Worm (Caenorhabditis elegans) whole organism, late embryonic: ENCODE measurements around the gene rps-5.

Source experiments
- C08G9.2 ChIP-seq: sonication (generic microtip); optimal IDR thresholded peaks from 2 replicates; lab custom pipeline; 2016; ENCODE audit warnings: mild to moderate bottlenecking, missing genetic modification characterization, moderate library complexity, missing compliant biosample characterization
- C38D4.7 ChIP-seq: fragments of 200-800 bp; sonication (Bioruptor generic); optimal IDR thresholded peaks from 2 replicates; lab custom pipeline; 2018; ENCODE audit warnings: mild to moderate bottlenecking, missing genetic modification characterization, moderate library complexity, missing compliant biosample characterization
- F13H6.1 ChIP-seq: sonication (generic microtip); optimal IDR thresholded peaks from 2 replicates; lab custom pipeline; 2016; ENCODE audit warnings: missing genetic modification characterization, missing compliant biosample characterization
- K02D7.2 ChIP-seq: sonication (generic microtip); optimal IDR thresholded peaks from 2 replicates; lab custom pipeline; 2017; ENCODE audit warnings: mild to moderate bottlenecking, missing genetic modification characterization, missing compliant biosample characterization
- Y22D7AL.16 ChIP-seq: sonication (generic microtip); optimal IDR thresholded peaks from 2 replicates; lab custom pipeline; 2016; ENCODE audit warnings: missing genetic modification characterization, missing compliant biosample characterization
- ceh-14 ChIP-seq: sonication (generic microtip); optimal IDR thresholded peaks from 2 replicates; lab custom pipeline; 2016; ENCODE audit warnings: missing genotype, missing genetic modification characterization, missing compliant biosample characterization
- ceh-18 ChIP-seq: sonication (generic microtip); optimal IDR thresholded peaks from 2 replicates; lab custom pipeline; 2016; ENCODE audit warnings: missing genetic modification characterization, missing compliant biosample characterization
- ceh-19 ChIP-seq: fragments of 200-800 bp; sonication (Bioruptor generic); optimal IDR thresholded peaks from 2 replicates; lab custom pipeline; 2018; ENCODE audit warnings: mild to moderate bottlenecking, missing genetic modification characterization, missing compliant biosample characterization
- ceh-2 ChIP-seq: sonication (generic microtip); optimal IDR thresholded peaks from 2 replicates; lab custom pipeline; 2016; ENCODE audit warnings: missing genotype, missing genetic modification characterization, missing compliant biosample characterization
- ceh-22 ChIP-seq: sonication (generic microtip); optimal IDR thresholded peaks from 2 replicates; lab custom pipeline; 2017; ENCODE audit warnings: missing biosample characterization, missing genetic modification characterization
- ceh-30 ChIP-seq: fragments of 150-350 bp; optimal IDR thresholded peaks from 2 replicates; lab custom pipeline; 2014; ENCODE audit warnings: missing biosample characterization, missing genetic modification characterization
- ceh-31 ChIP-seq: sonication (generic microtip); optimal IDR thresholded peaks from 2 replicates; lab custom pipeline; 2016; ENCODE audit warnings: missing genetic modification characterization, missing compliant biosample characterization
- ceh-34 ChIP-seq: sonication (generic microtip); optimal IDR thresholded peaks from 2 replicates; lab custom pipeline; 2016; ENCODE audit warnings: mild to moderate bottlenecking, missing genetic modification characterization, missing compliant biosample characterization
- ceh-48 ChIP-seq: sonication (generic microtip); optimal IDR thresholded peaks from 2 replicates; lab custom pipeline; 2016; ENCODE audit warnings: missing genetic modification characterization, inconsistent platforms, missing compliant biosample characterization
- dmd-4 ChIP-seq: sonication (generic microtip); optimal IDR thresholded peaks from 2 replicates; lab custom pipeline; 2016; ENCODE audit warnings: borderline replicate concordance, missing genetic modification characterization, missing compliant biosample characterization
- dve-1 ChIP-seq: sonication (generic microtip); optimal IDR thresholded peaks from 2 replicates; lab custom pipeline; 2017; ENCODE audit warnings: antibody characterized with exemption, mild to moderate bottlenecking, missing genetic modification characterization, missing compliant biosample characterization
- elt-2 ChIP-seq: sonication (generic microtip); optimal IDR thresholded peaks from 2 replicates; lab custom pipeline; 2016; ENCODE audit warnings: missing genetic modification reagents, missing genetic modification characterization, missing compliant biosample characterization
- ets-4 ChIP-seq: sonication (generic microtip); optimal IDR thresholded peaks from 2 replicates; lab custom pipeline; 2016; ENCODE audit warnings: missing genetic modification characterization, missing compliant biosample characterization
- eyg-1 ChIP-seq: sonication (generic microtip); optimal IDR thresholded peaks from 2 replicates; lab custom pipeline; 2016; ENCODE audit warnings: missing genotype, missing genetic modification characterization, missing compliant biosample characterization
- fax-1 ChIP-seq: sonication (generic microtip); optimal IDR thresholded peaks from 2 replicates; lab custom pipeline; 2016; ENCODE audit warnings: missing genotype, missing genetic modification characterization, missing compliant biosample characterization
- fkh-6 ChIP-seq: sonication (generic microtip); optimal IDR thresholded peaks from 2 replicates; lab custom pipeline; 2016; ENCODE audit warnings: missing genetic modification characterization, missing compliant biosample characterization
- gmeb-2 ChIP-seq: sonication (generic microtip); optimal IDR thresholded peaks from 2 replicates; lab custom pipeline; 2016; ENCODE audit warnings: missing genetic modification characterization, inconsistent platforms, missing compliant biosample characterization
- hlh-13 ChIP-seq: fragments of 200-800 bp; sonication (Bioruptor generic); optimal IDR thresholded peaks from 2 replicates; lab custom pipeline; 2018; ENCODE audit warnings: mild to moderate bottlenecking, missing genetic modification characterization, missing compliant biosample characterization
- hlh-30 ChIP-seq: sonication (generic microtip); optimal IDR thresholded peaks from 2 replicates; lab custom pipeline; 2017; ENCODE audit warnings: antibody characterized with exemption, missing genetic modification characterization, missing compliant biosample characterization; ENCODE audit not compliant: insufficient read depth
- hlh-6 ChIP-seq: sonication (generic microtip); optimal IDR thresholded peaks from 2 replicates; lab custom pipeline; 2016; ENCODE audit warnings: missing genotype, missing genetic modification characterization, missing compliant biosample characterization
- hlh-8 ChIP-seq: sonication (generic microtip); optimal IDR thresholded peaks from 2 replicates; lab custom pipeline; 2016; ENCODE audit warnings: missing genotype, missing genetic modification characterization, missing compliant biosample characterization
- lim-6 ChIP-seq: sonication (generic microtip); optimal IDR thresholded peaks from 2 replicates; lab custom pipeline; 2016; ENCODE audit warnings: missing genetic modification characterization, missing compliant biosample characterization
- madf-2 ChIP-seq: sonication (generic microtip); optimal IDR thresholded peaks from 2 replicates; lab custom pipeline; 2017; ENCODE audit warnings: missing genetic modification characterization, missing compliant biosample characterization
- mec-3 ChIP-seq: sonication (generic microtip); optimal IDR thresholded peaks from 2 replicates; lab custom pipeline; 2016; ENCODE audit warnings: borderline replicate concordance, missing genetic modification characterization, missing compliant biosample characterization
- nfya-1 ChIP-seq: sonication (generic microtip); optimal IDR thresholded peaks from 2 replicates; lab custom pipeline; 2017; ENCODE audit warnings: missing genetic modification characterization, mild to moderate bottlenecking, missing compliant biosample characterization, antibody characterized with exemption, moderate library complexity
- nhr-11 ChIP-seq: fragments of 150-350 bp; optimal IDR thresholded peaks from 2 replicates; lab custom pipeline; 2014; ENCODE audit warnings: missing biosample characterization, missing genetic modification characterization
- nhr-232 ChIP-seq: sonication (generic microtip); optimal IDR thresholded peaks from 2 replicates; lab custom pipeline; 2016; ENCODE audit warnings: missing genetic modification characterization, missing compliant biosample characterization
- odd-2 ChIP-seq: sonication (generic microtip); optimal IDR thresholded peaks from 2 replicates; lab custom pipeline; 2017; ENCODE audit warnings: antibody characterized with exemption, mild to moderate bottlenecking, missing genetic modification characterization, missing compliant biosample characterization
- pag-3 ChIP-seq: sonication (generic microtip); optimal IDR thresholded peaks from 2 replicates; lab custom pipeline; 2016; ENCODE audit warnings: missing compliant biosample characterization, missing genetic modification characterization, borderline replicate concordance
- pat-9 ChIP-seq: fragments of 200-800 bp; sonication (Bioruptor generic); optimal IDR thresholded peaks from 2 replicates; lab custom pipeline; 2018; ENCODE audit warnings: mild to moderate bottlenecking, missing genetic modification characterization, moderate library complexity, missing compliant biosample characterization
- pqm-1 ChIP-seq: sonication (generic microtip); optimal IDR thresholded peaks from 2 replicates; lab custom pipeline; 2016; ENCODE audit warnings: missing genetic modification characterization, missing compliant biosample characterization
- pros-1 ChIP-seq: fragments of 150-350 bp; optimal IDR thresholded peaks from 2 replicates; lab custom pipeline; 2014; ENCODE audit warnings: missing biosample characterization, missing genetic modification reagents, missing genetic modification characterization
- ref-2 ChIP-seq: sonication (generic microtip); optimal IDR thresholded peaks from 2 replicates; lab custom pipeline; 2016; ENCODE audit warnings: missing genetic modification characterization, missing compliant biosample characterization
- rnt-1 ChIP-seq: sonication (generic microtip); optimal IDR thresholded peaks from 2 replicates; lab custom pipeline; 2016; ENCODE audit warnings: missing genetic modification characterization, missing compliant biosample characterization
- sdc-2 ChIP-seq: sonication (generic microtip); optimal IDR thresholded peaks from 2 replicates; lab custom pipeline; 2016; ENCODE audit warnings: missing genotype, missing genetic modification characterization, missing compliant biosample characterization
- syd-9 ChIP-seq: sonication (generic microtip); optimal IDR thresholded peaks from 2 replicates; lab custom pipeline; 2016; ENCODE audit warnings: mild to moderate bottlenecking, missing genetic modification characterization, moderate library complexity, missing compliant biosample characterization
- tbx-2 ChIP-seq: sonication (generic microtip); optimal IDR thresholded peaks from 2 replicates; lab custom pipeline; 2016; ENCODE audit warnings: missing genetic modification characterization, missing compliant biosample characterization
- tbx-7 ChIP-seq: sonication (generic microtip); optimal IDR thresholded peaks from 2 replicates; lab custom pipeline; 2016; ENCODE audit warnings: missing genotype, missing genetic modification characterization, missing compliant biosample characterization
- unc-3 ChIP-seq, 2 experiments: fragments of 200-800 bp in 1 of 2; sonication (Bioruptor generic) in 1 of 2; sonication (generic microtip) in 1 of 2; conservative IDR thresholded peaks in 1 of 2; optimal IDR thresholded peaks in 1 of 2; 2 replicates each; pipeline versions ENCODE4 v1.3.6 to Lab custom; 2016 to 2022; ENCODE audit warnings: missing compliant biosample characterization in 2 of 2, missing genetic modification characterization in 2 of 2, missing genetic modification reagents in 1 of 2
- unc-55 ChIP-seq: sonication (generic microtip); optimal IDR thresholded peaks from 2 replicates; lab custom pipeline; 2017; ENCODE audit warnings: missing biosample characterization, missing genetic modification reagents, missing genetic modification characterization
- ztf-16 ChIP-seq: sonication (generic microtip); optimal IDR thresholded peaks from 2 replicates; lab custom pipeline; 2017; ENCODE audit warnings: missing genetic modification characterization, missing compliant biosample characterization

rps-5 gene

DNA sequence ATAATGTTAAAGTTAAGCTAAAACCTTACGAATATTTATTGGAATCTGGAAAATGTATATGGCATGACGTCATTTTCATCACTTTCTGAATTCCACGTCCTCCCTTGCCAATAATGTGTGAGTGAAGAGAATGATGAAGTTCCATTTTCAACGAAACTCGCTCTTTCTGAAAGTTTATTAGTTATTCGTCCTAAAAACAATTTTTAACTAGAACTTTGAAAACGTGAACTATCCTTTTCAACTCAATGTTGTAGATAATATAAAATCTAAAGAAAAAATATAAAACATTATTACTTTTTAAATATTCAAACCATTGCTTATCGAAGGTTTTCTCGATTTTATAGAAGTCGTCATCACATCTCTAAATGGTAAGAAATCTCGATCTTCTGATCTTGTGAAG is 21.3 kb downstream of the rps-5 start, which contains the start of gene M7.7:
Gene M7.7, plus strand, starts transcription at position 301 of the 400 bp plus-strand sequence.
- TF ChIP-seq dve-1 (tag; lab: Kevin White, UChicago) = no peak
- no peak for TF ChIP-seq ceh-2 (tag; lab: Kevin White, UChicago)
- TF ChIP-seq pros-1 = no peak
- TF ChIP-seq ceh-19 (GFP tag; lab: Kevin White, UChicago) = no peak
- TF ChIP-seq ets-4 = no peak
- TF ChIP-seq nhr-11 (tag; lab: Kevin White, UChicago) = no peak
- no peak for TF ChIP-seq sdc-2 (tag; lab: Kevin White, UChicago)
- no peak for TF ChIP-seq nhr-232 (tag; lab: Kevin White, UChicago)
- no peak for TF ChIP-seq dmd-4 (tag; lab: Kevin White, UChicago)

DNA sequence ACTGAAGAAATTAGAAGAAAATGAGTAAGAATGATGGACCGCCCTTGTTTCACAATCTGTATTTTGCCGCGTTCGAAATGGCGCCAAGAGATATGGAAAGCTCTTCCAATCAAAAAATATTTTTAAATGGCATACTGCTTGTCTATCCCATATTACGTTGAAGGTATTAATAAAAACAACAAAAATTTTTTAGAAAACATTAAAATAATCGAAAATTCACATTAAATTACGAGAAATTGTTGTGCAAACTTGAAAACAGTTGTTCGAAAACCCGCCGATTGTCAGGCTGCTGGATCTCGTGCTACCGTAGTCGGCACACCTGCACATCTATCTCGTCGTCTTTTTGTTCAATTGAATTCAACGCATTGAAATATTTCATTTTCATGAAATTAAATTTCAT is 27.2 kb downstream of the rps-5 start, which contains the start of gene klc-1:
Gene klc-1, plus strand, starts transcription at position 127 of the 400 bp plus-strand sequence.
- no peak for TF ChIP-seq pag-3 (tag; lab: Kevin White, UChicago)
- no peak for TF ChIP-seq eyg-1 (tag; lab: Kevin White, UChicago)
- TF ChIP-seq fkh-6 (tag; lab: Kevin White, UChicago) = no peak
- TF ChIP-seq ceh-22 (tag; lab: Kevin White, UChicago) = no peak
- no peak for TF ChIP-seq pros-1
- TF ChIP-seq, all 69 proteins: peak for 0

DNA sequence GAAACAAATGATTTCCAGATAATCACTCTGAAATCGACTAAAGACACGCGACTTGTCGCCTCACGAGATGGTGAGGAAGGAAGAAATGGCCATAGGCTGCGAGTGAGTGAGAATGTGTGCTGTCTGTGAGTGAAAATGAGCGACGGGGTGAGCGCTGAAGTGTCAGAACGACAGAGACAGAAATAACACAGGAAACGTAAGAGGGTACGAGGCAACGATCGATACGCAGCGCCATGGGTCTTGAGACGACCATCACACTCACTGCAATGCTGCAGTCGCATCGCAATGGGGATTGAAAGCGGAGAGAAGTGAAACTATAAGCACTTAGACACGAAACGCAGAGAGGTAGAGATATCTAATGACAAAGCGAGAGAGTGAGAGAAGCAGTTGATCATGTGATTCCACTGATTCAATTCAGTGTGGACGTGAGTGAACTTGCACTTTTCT is 28.0 kb downstream of the rps-5 start:
- peak; percentile 83 for TF ChIP-seq dve-1 (tag; lab: Kevin White, UChicago)
- TF ChIP-seq F13H6.1 (tag; lab: Kevin White, UChicago) = peak; percentile 42
- TF ChIP-seq gmeb-2 (tag; lab: Kevin White, UChicago) = no peak
- TF ChIP-seq tbx-7 = no peak
- TF ChIP-seq syd-9 (tag; lab: Kevin White, UChicago) = peak; percentile 67
- TF ChIP-seq fax-1 = peak; percentile 45
- no peak for TF ChIP-seq Y22D7AL.16 (tag; lab: Kevin White, UChicago)
- TF ChIP-seq ceh-30 = peak; percentile 79
- peak; percentile 84 for TF ChIP-seq rnt-1 (tag; lab: Kevin White, UChicago)
- TF ChIP-seq mec-3 (tag; lab: Kevin White, UChicago) = peak; percentile 18
- TF ChIP-seq pqm-1 (tag; lab: Kevin White, UChicago) = peak; percentile 73
- TF ChIP-seq K02D7.2 (tag; lab: Kevin White, UChicago) = no peak
- peak; percentile 94 for TF ChIP-seq ceh-18 (tag; lab: Kevin White, UChicago)
- TF ChIP-seq nhr-232 (tag; lab: Kevin White, UChicago) = no peak
- peak; percentile 75 for TF ChIP-seq ets-4
- TF ChIP-seq unc-55 (GFP tag; lab: Kevin White, UChicago) = peak; percentile 85
- TF ChIP-seq hlh-13 (GFP tag; lab: Kevin White, UChicago) = no peak
- no peak for TF ChIP-seq C38D4.7 (GFP tag; lab: Kevin White, UChicago)
- TF ChIP-seq sdc-2 (tag; lab: Kevin White, UChicago) = peak; percentile 43
- TF ChIP-seq hlh-6 = peak; percentile 27
- TF ChIP-seq nfya-1 (tag; lab: Kevin White, UChicago) = peak; percentile 97
- TF ChIP-seq ceh-48 (tag; lab: Kevin White, UChicago) = peak; percentile 91
- TF ChIP-seq ref-2 (tag; lab: Kevin White, UChicago) = peak; percentile 75
- peak; percentile 27 for TF ChIP-seq eyg-1 (tag; lab: Kevin White, UChicago)
- peak; percentile 95 for TF ChIP-seq ceh-34 (tag; lab: Kevin White, UChicago)
- TF ChIP-seq dmd-4 (tag; lab: Kevin White, UChicago) = no peak
- TF ChIP-seq C08G9.2 (tag; lab: Kevin White, UChicago) = peak; percentile 40
- TF ChIP-seq madf-2 (tag; lab: Kevin White, UChicago) = peak; percentile 60
- no peak for TF ChIP-seq unc-3 (GFP tag; conservative IDR thresholded peaks at IDR 0.05; lab: Robert Waterston, UW)
- TF ChIP-seq unc-3 (tag; optimal IDR thresholded peaks at IDR 0.05; lab: Kevin White, UChicago) = peak; percentile 40
- TF ChIP-seq ceh-2 (tag; lab: Kevin White, UChicago) = peak; percentile 81
- peak; percentile 82 for TF ChIP-seq ceh-14 (tag; lab: Kevin White, UChicago)
- peak; percentile 66 for TF ChIP-seq hlh-8 (tag; lab: Kevin White, UChicago)
- TF ChIP-seq ceh-31 (tag; lab: Kevin White, UChicago) = peak; percentile 94
- peak; percentile 48 for TF ChIP-seq ceh-22 (tag; lab: Kevin White, UChicago)
- no peak for TF ChIP-seq elt-2 (tag; lab: Kevin White, UChicago)
- TF ChIP-seq odd-2 = no peak
- TF ChIP-seq ztf-16 = peak; percentile 54
- TF ChIP-seq lim-6 (tag; lab: Kevin White, UChicago) = peak; percentile 56
- peak; percentile 94 for TF ChIP-seq tbx-2 (tag; lab: Kevin White, UChicago)
- TF ChIP-seq pat-9 (tag; lab: Kevin White, UChicago) = no peak
- TF ChIP-seq ceh-19 (GFP tag; lab: Kevin White, UChicago) = peak; percentile 64
- peak; percentile 97 for TF ChIP-seq hlh-30
